Worm (Caenorhabditis elegans): Measurements from ENCODE around the gene C31G12.4.

ce11 chrV:18161228-18161627 lies 17.3 kb downstream of the C31G12.4 start, which contains the start of gene C14A6.13:
- no peak for TF ChIP-seq cog-1 (tag; optimal IDR thresholded peaks at IDR 0.05)
- TF ChIP-seq tab-1 (GFP tag; IDR thresholded peaks at IDR 0.05), result no peak
- no peak for TF ChIP-seq flt-1 (GFP tag; IDR thresholded peaks at IDR 0.05)
- TF ChIP-seq T22C8.4 (GFP tag; IDR thresholded peaks at IDR 0.05), result no peak
- TF ChIP-seq ref-1 (GFP tag; conservative IDR thresholded peaks at IDR 0.05), result no peak
